Fruit fly (Drosophila melanogaster) whole organism, embryonic: ENCODE measurements around the gene wry.
A peak's percentile ranks its signal among the peaks of the same experiment; 100 is the strongest.

Source experiments
- Bgb ChIP-seq: fragments of 200-800 bp; sonication (Bioruptor generic); IDR thresholded peaks from 2 replicates; pipeline ENCODE4 v1.3.6; 2022; ENCODE audit warnings: missing biosample characterization, missing genetic modification characterization; ENCODE audit not compliant: partially characterized antibody
- BtbVII ChIP-seq: fragments of 200-800 bp; sonication (Bioruptor generic); optimal IDR thresholded peaks from 3 replicates; lab custom pipeline; 2017; ENCODE audit warnings: missing biosample characterization, mild to moderate bottlenecking, missing genetic modification characterization
- CG1024 ChIP-seq: fragments of 200-800 bp; sonication (Bioruptor generic); IDR thresholded peaks from 2 replicates; pipeline ENCODE4 v1.3.6; 2022; ENCODE audit warnings: missing biosample characterization, missing genetic modification characterization
- CG10274 ChIP-seq: fragments of 200-800 bp; sonication (Bioruptor generic); optimal IDR thresholded peaks from 3 replicates; lab custom pipeline; 2017; ENCODE audit warnings: missing biosample characterization, mild to moderate bottlenecking, missing genetic modification characterization
- CG10321 ChIP-seq: fragments of 200-800 bp; sonication (Bioruptor generic); IDR thresholded peaks from 2 replicates; pipeline ENCODE4 v1.3.6; 2022; ENCODE audit warnings: missing biosample characterization, missing genetic modification characterization
- CG10565 ChIP-seq: fragments of 200-800 bp; sonication (Bioruptor generic); optimal IDR thresholded peaks from 3 replicates; lab custom pipeline; 2016; ENCODE audit warnings: missing biosample characterization, mild to moderate bottlenecking, missing genetic modification characterization
- CG10979 ChIP-seq: fragments of 200-800 bp; sonication (Bioruptor generic); optimal IDR thresholded peaks from 2 replicates; lab custom pipeline; 2018; ENCODE audit warnings: missing biosample characterization, mild to moderate bottlenecking, missing genetic modification characterization, moderate library complexity
- CG11247 ChIP-seq: fragments of 200-800 bp; sonication (Bioruptor generic); IDR thresholded peaks from 2 replicates; pipeline ENCODE4 v1.3.6; 2022; ENCODE audit warnings: missing biosample characterization, missing genetic modification characterization
- CG12071 ChIP-seq: fragments of 200-800 bp; sonication (Bioruptor generic); optimal IDR thresholded peaks from 3 replicates; lab custom pipeline; 2018; ENCODE audit warnings: missing biosample characterization, mild to moderate bottlenecking, missing genetic modification characterization
- CG13123 ChIP-seq: fragments of 200-800 bp; sonication (Bioruptor generic); optimal IDR thresholded peaks from 2 replicates; lab custom pipeline; 2016; ENCODE audit warnings: missing biosample characterization, missing genetic modification characterization
- CG13424 ChIP-seq: fragments of 200-800 bp; sonication (Bioruptor generic); optimal IDR thresholded peaks from 2 replicates; lab custom pipeline; 2019; ENCODE audit warnings: missing biosample characterization, mild to moderate bottlenecking, missing genetic modification characterization, moderate library complexity
- CG14014 ChIP-seq: fragments of 200-800 bp; sonication (Bioruptor generic); IDR thresholded peaks from 2 replicates; pipeline ENCODE4 v1.3.6; 2022; ENCODE audit warnings: missing biosample characterization, missing genetic modification characterization
- CG1529 ChIP-seq: fragments of 200-800 bp; sonication (Bioruptor generic); optimal IDR thresholded peaks from 3 replicates; lab custom pipeline; 2018; ENCODE audit warnings: missing biosample characterization, missing genetic modification characterization
- CG1647 ChIP-seq: fragments of 200-800 bp; sonication (Bioruptor generic); optimal IDR thresholded peaks from 3 replicates; lab custom pipeline; 2016; ENCODE audit warnings: missing biosample characterization, missing genetic modification characterization
- CG17385 ChIP-seq: fragments of 200-800 bp; sonication (Bioruptor generic); optimal IDR thresholded peaks from 3 replicates; lab custom pipeline; 2018; ENCODE audit warnings: missing biosample characterization, mild to moderate bottlenecking, missing genetic modification characterization
- CG18262 ChIP-seq: fragments of 200-800 bp; optimal IDR thresholded peaks from 3 replicates; lab custom pipeline; 2019; ENCODE audit warnings: missing biosample characterization, mild to moderate bottlenecking, missing genetic modification characterization, moderate library complexity
- CG2202 ChIP-seq: fragments of 200-800 bp; sonication (Bioruptor generic); optimal IDR thresholded peaks from 2 replicates; lab custom pipeline; 2018; ENCODE audit warnings: missing biosample characterization, mild to moderate bottlenecking, missing genetic modification characterization
- CG30403 ChIP-seq: fragments of 200-800 bp; sonication (Bioruptor generic); optimal IDR thresholded peaks from 3 replicates; lab custom pipeline; 2016; ENCODE audit warnings: missing biosample characterization, missing genetic modification characterization
- CG3847 ChIP-seq: fragments of 200-800 bp; sonication (Bioruptor generic); IDR thresholded peaks from 2 replicates; pipeline ENCODE4 v1.3.6; 2022; ENCODE audit warnings: missing biosample characterization, missing genetic modification characterization
- CG3995 ChIP-seq: fragments of 200-800 bp; sonication (Bioruptor generic); optimal IDR thresholded peaks from 3 replicates; lab custom pipeline; 2016; ENCODE audit warnings: missing biosample characterization, missing genetic modification characterization
- CG4617 ChIP-seq: fragments of 200-800 bp; sonication (Bioruptor generic); optimal IDR thresholded peaks from 3 replicates; lab custom pipeline; 2016; ENCODE audit warnings: missing biosample characterization, missing genetic modification characterization, borderline replicate concordance
- CG7839 ChIP-seq: fragments of 200-800 bp; sonication (Bioruptor generic); optimal IDR thresholded peaks from 3 replicates; lab custom pipeline; 2018; ENCODE audit warnings: missing biosample characterization, mild to moderate bottlenecking, missing genetic modification characterization, moderate library complexity
- CrebB ChIP-seq: fragments of 200-800 bp; sonication (Bioruptor generic); optimal IDR thresholded peaks from 3 replicates; lab custom pipeline; 2018; ENCODE audit warnings: missing biosample characterization, mild to moderate bottlenecking, missing genetic modification characterization
- HHEX ChIP-seq: fragments of 200-800 bp; sonication (Bioruptor generic); optimal IDR thresholded peaks from 3 replicates; lab custom pipeline; 2017; ENCODE audit warnings: missing biosample characterization, mild to moderate bottlenecking, missing genetic modification characterization, missing genetic modification reagents
- HLH54F ChIP-seq: fragments of 200-800 bp; sonication (Bioruptor generic); optimal IDR thresholded peaks from 3 replicates; lab custom pipeline; 2016; ENCODE audit warnings: missing biosample characterization, missing genetic modification characterization
- Hsf ChIP-seq: fragments of 200-800 bp; sonication (Bioruptor generic); optimal IDR thresholded peaks from 3 replicates; lab custom pipeline; 2016; ENCODE audit warnings: missing biosample characterization, missing genetic modification characterization
- PHDP ChIP-seq: fragments of 200-800 bp; sonication (Bioruptor generic); optimal IDR thresholded peaks from 3 replicates; lab custom pipeline; 2018; ENCODE audit warnings: missing biosample characterization, mild to moderate bottlenecking, missing genetic modification characterization, moderate library complexity
- Sox100B ChIP-seq: fragments of 200-800 bp; sonication (Bioruptor generic); optimal IDR thresholded peaks from 3 replicates; lab custom pipeline; 2018; ENCODE audit warnings: missing biosample characterization, mild to moderate bottlenecking, missing genetic modification characterization
- Taf1 ChIP-seq: fragments of 200-800 bp; sonication (Bioruptor generic); IDR thresholded peaks from 2 replicates; pipeline ENCODE4 v1.3.6; 2022; ENCODE audit warnings: missing biosample characterization, missing genetic modification characterization
- Trl ChIP-seq, 3 experiments: fragments of >200 bp in 2 of 3; fragments of 200-800 bp in 1 of 3; sonication (Bioruptor generic) in 1 of 3; optimal IDR thresholded peaks; 2 replicates in 1 of 3; 3 replicates in 2 of 3; lab custom pipeline; 2016 to 2017; ENCODE audit warnings: missing biosample characterization in 1 of 3, missing genetic modification characterization in 1 of 3
- ac ChIP-seq: fragments of 200-800 bp; sonication (Bioruptor generic); optimal IDR thresholded peaks from 3 replicates; lab custom pipeline; 2017; ENCODE audit warnings: missing biosample characterization, mild to moderate bottlenecking, missing genetic modification characterization
- bsh ChIP-seq, 2 experiments: fragments of 200-800 bp; sonication (Bioruptor generic); optimal IDR thresholded peaks; 2 replicates each; lab custom pipeline; 2017 to 2018; ENCODE audit warnings: mild to moderate bottlenecking in 2 of 2, missing biosample characterization in 2 of 2, missing genetic modification characterization in 2 of 2, moderate library complexity in 1 of 2
- btn ChIP-seq: fragments of 200-800 bp; sonication (Bioruptor generic); optimal IDR thresholded peaks from 2 replicates; lab custom pipeline; 2016; ENCODE audit warnings: missing biosample characterization, missing genetic modification characterization
- dm ChIP-seq: fragments of 200-800 bp; sonication (Bioruptor generic); optimal IDR thresholded peaks from 3 replicates; lab custom pipeline; 2016; ENCODE audit warnings: missing biosample characterization, missing genetic modification characterization
- dmrt99B ChIP-seq: fragments of 200-800 bp; sonication (Bioruptor generic); optimal IDR thresholded peaks from 2 replicates; lab custom pipeline; 2018; ENCODE audit warnings: missing biosample characterization, mild to moderate bottlenecking, missing genetic modification characterization, moderate library complexity
- gcm2 ChIP-seq: fragments of 200-800 bp; sonication (Bioruptor generic); optimal IDR thresholded peaks from 2 replicates; lab custom pipeline; 2016; ENCODE audit warnings: missing biosample characterization, missing genetic modification characterization
- gsb-n ChIP-seq: fragments of 200-800 bp; sonication (Bioruptor generic); optimal IDR thresholded peaks from 3 replicates; lab custom pipeline; 2018; ENCODE audit warnings: missing biosample characterization, mild to moderate bottlenecking, missing genetic modification characterization
- kah ChIP-seq: fragments of 200-800 bp; sonication (Bioruptor generic); optimal IDR thresholded peaks from 2 replicates; lab custom pipeline; 2018; ENCODE audit warnings: missing biosample characterization, mild to moderate bottlenecking, missing genetic modification characterization
- knrl ChIP-seq: fragments of 200-800 bp; sonication (Bioruptor generic); IDR thresholded peaks from 3 replicates; pipeline ENCODE4 v1.3.6; 2022; ENCODE audit warnings: missing biosample characterization, missing genetic modification characterization; ENCODE audit not compliant: partially characterized antibody
- lbe ChIP-seq: fragments of 200-800 bp; sonication (Bioruptor generic); optimal IDR thresholded peaks from 2 replicates; lab custom pipeline; 2016; ENCODE audit warnings: missing biosample characterization, mild to moderate bottlenecking, missing genetic modification characterization
- lola ChIP-seq, 3 experiments: fragments of >200 bp in 2 of 3; fragments of 200-800 bp in 1 of 3; sonication (Bioruptor generic) in 1 of 3; optimal IDR thresholded peaks; 2 replicates each; lab custom pipeline; 2017 to 2019; ENCODE audit warnings: missing biosample characterization in 3 of 3, missing genetic modification characterization in 3 of 3, mild to moderate bottlenecking in 1 of 3, moderate library complexity in 1 of 3
- otp ChIP-seq: fragments of 200-800 bp; sonication (Bioruptor generic); IDR thresholded peaks from 3 replicates; pipeline ENCODE4, ENCODE4 v1.3.6; 2022; ENCODE audit warnings: missing biosample characterization, missing genetic modification characterization
- psq ChIP-seq: fragments of 200-800 bp; sonication (Bioruptor generic); optimal IDR thresholded peaks from 2 replicates; lab custom pipeline; 2017; ENCODE audit warnings: missing biosample characterization, missing genetic modification characterization
- repo ChIP-seq: fragments of 200-800 bp; sonication (Bioruptor generic); optimal IDR thresholded peaks from 2 replicates; lab custom pipeline; 2016; ENCODE audit warnings: missing biosample characterization, missing genetic modification characterization
- run ChIP-seq: fragments of 200-800 bp; sonication (Bioruptor generic); optimal IDR thresholded peaks from 3 replicates; lab custom pipeline; 2018; ENCODE audit warnings: missing biosample characterization, mild to moderate bottlenecking, missing genetic modification characterization
- seq ChIP-seq: fragments of 200-800 bp; sonication (Bioruptor generic); IDR thresholded peaks from 2 replicates; pipeline ENCODE4 v1.3.6; 2022; ENCODE audit warnings: missing biosample characterization, missing genetic modification characterization
- sim ChIP-seq: fragments of 200-800 bp; sonication (Bioruptor generic); IDR thresholded peaks from 2 replicates; pipeline ENCODE4 v1.3.6; 2022; ENCODE audit warnings: missing biosample characterization, missing genetic modification characterization
- sima ChIP-seq: fragments of 200-800 bp; sonication (Bioruptor generic); optimal IDR thresholded peaks from 2 replicates; lab custom pipeline; 2016; ENCODE audit warnings: missing biosample characterization, missing genetic modification characterization
- tio ChIP-seq: fragments of 200-800 bp; sonication (Bioruptor generic); optimal IDR thresholded peaks from 2 replicates; lab custom pipeline; 2017; ENCODE audit warnings: missing biosample characterization, missing genetic modification characterization, inconsistent platforms

The wry gene

dm6 chr2L:1884409-1885082 lies 48.2 kb downstream of the wry start, which contains the start of gene Wdr62 (continued):
- peak; percentile 13 for TF ChIP-seq CG13123
- peak; percentile 16 for TF ChIP-seq CG7839
- peak; percentile 57 for TF ChIP-seq lbe (GFP tag; lab: Kevin White, UChicago)
- TF ChIP-seq CG3995: no peak
- peak; percentile 90 for TF ChIP-seq CG17385 (GFP tag; lab: Kevin White, UChicago)
- TF ChIP-seq HHEX (GFP tag; lab: Kevin White, UChicago): peak; percentile 39
- no peak for TF ChIP-seq ac
- TF ChIP-seq CG3847: peak; percentile 92
- TF ChIP-seq run: peak; percentile 22
- peak; percentile 56 for TF ChIP-seq CrebB
- no peak for TF ChIP-seq psq (GFP tag; lab: Kevin White, UChicago)
- peak; percentile 64; the same call in 1 of the 3 replicates for TF ChIP-seq otp (GFP tag; lab: Robert Waterston, UW)
- peak; percentile 35 for TF ChIP-seq Hsf (GFP tag; lab: Kevin White, UChicago)
- peak; percentile 81 for TF ChIP-seq knrl
- peak; percentile 68 for TF ChIP-seq repo (GFP tag; lab: Kevin White, UChicago)
- peak in 1 of 2 experiments; percentile 12 for TF ChIP-seq Trl (optimal IDR thresholded peaks at IDR 0.05; lab: Kevin White, UChicago)
- peak; percentile 20 for TF ChIP-seq Trl (GFP tag; optimal IDR thresholded peaks at IDR 0.05; lab: Kevin White, UChicago)
- TF ChIP-seq CG2202 (tag; lab: Kevin White, UChicago): peak; percentile 9
- no peak for TF ChIP-seq Sox100B (GFP tag; lab: Kevin White, UChicago)
- TF ChIP-seq sim (GFP tag; lab: Robert Waterston, UW): no peak
- no peak for TF ChIP-seq sima
- TF ChIP-seq dm (GFP tag; lab: Kevin White, UChicago): peak; percentile 50
- peak in 1 of 3 experiments; percentile 55 for TF ChIP-seq lola (GFP tag; optimal IDR thresholded peaks at IDR 0.05; lab: Kevin White, UChicago)
- no peak for TF ChIP-seq dmrt99B (tag; lab: Kevin White, UChicago)
- peak; percentile 39 for TF ChIP-seq CG18262
- peak; percentile 38 for TF ChIP-seq PHDP (tag; lab: Kevin White, UChicago)
- no peak for TF ChIP-seq tio (GFP tag; lab: Kevin White, UChicago)
- peak; percentile 30 for TF ChIP-seq CG30403 (GFP tag; lab: Kevin White, UChicago)
- no peak for TF ChIP-seq kah (GFP tag; lab: Kevin White, UChicago)
- peak; percentile 53; the same call in 1 of the 2 replicates for TF ChIP-seq CG14014 (GFP tag; lab: Robert Waterston, UW)
- no peak for TF ChIP-seq CG1529
- peak; percentile 27 for TF ChIP-seq CG13424 (tag; lab: Kevin White, UChicago)
- TF ChIP-seq btn (GFP tag; lab: Kevin White, UChicago): no peak
- TF ChIP-seq gsb-n (tag; lab: Kevin White, UChicago): peak; percentile 39
- TF ChIP-seq CG10321 (GFP tag; lab: Robert Waterston, UW): no peak
- peak; percentile 15 for TF ChIP-seq CG4617 (GFP tag; lab: Kevin White, UChicago)
- TF ChIP-seq BtbVII (GFP tag; lab: Kevin White, UChicago): peak; percentile 42
- TF ChIP-seq CG1647 (GFP tag; lab: Kevin White, UChicago): peak; percentile 52
- no peak for TF ChIP-seq CG10979 (tag; lab: Kevin White, UChicago)
- peak; percentile 44 for TF ChIP-seq gcm2 (GFP tag; lab: Kevin White, UChicago)
- TF ChIP-seq CG1024 (GFP tag; lab: Robert Waterston, UW): no peak
- no peak for TF ChIP-seq CG10565
- no peak for TF ChIP-seq Taf1 (GFP tag; lab: Robert Waterston, UW)
- TF ChIP-seq HLH54F: peak; percentile 39
- peak; percentile 90 for TF ChIP-seq Bgb
- peak; percentile 55 for TF ChIP-seq CG12071 (GFP tag; lab: Kevin White, UChicago)
- no peak for TF ChIP-seq seq (GFP tag; lab: Robert Waterston, UW)
- peak in 1 of 2 experiments; percentile 4 for TF ChIP-seq bsh (GFP tag; optimal IDR thresholded peaks at IDR 0.05; lab: Kevin White, UChicago)
- no peak for TF ChIP-seq CG10274 (GFP tag; lab: Kevin White, UChicago)
- TF ChIP-seq CG11247 (GFP tag; lab: Robert Waterston, UW): no peak; the same call in 1 of the 2 replicates
